Worm (Caenorhabditis elegans) whole organism, L2 larva: ENCODE measurements around the gene Y97E10B.1.

Experiments used
- C34F6.9 ChIP-seq: fragments of 150-350 bp; optimal IDR thresholded peaks from 2 replicates; lab custom pipeline; 2014; ENCODE audit warnings: missing biosample characterization, missing genetic modification characterization
- R02D3.7 ChIP-seq: fragments of 150-350 bp; optimal IDR thresholded peaks from 2 replicates; lab custom pipeline; 2014; ENCODE audit warnings: missing biosample characterization, missing genetic modification characterization
- Y55F3AM.14 ChIP-seq: fragments of 200-800 bp; sonication (Bioruptor generic); optimal IDR thresholded peaks from 2 replicates; lab custom pipeline; 2018; ENCODE audit warnings: mild to moderate bottlenecking, missing genetic modification characterization, missing compliant biosample characterization
- ZK546.5 ChIP-seq: sonication (generic microtip); optimal IDR thresholded peaks from 2 replicates; lab custom pipeline; 2017; ENCODE audit warnings: missing biosample characterization, missing genetic modification characterization
- aly-2 ChIP-seq: fragments of 150-350 bp; optimal IDR thresholded peaks from 2 replicates; lab custom pipeline; 2014; ENCODE audit warnings: missing biosample characterization, missing genetic modification characterization
- blmp-1 ChIP-seq: sonication (generic microtip); optimal IDR thresholded peaks from 2 replicates; lab custom pipeline; 2017; ENCODE audit warnings: missing genetic modification characterization, mild to moderate bottlenecking, missing compliant biosample characterization, antibody characterized with exemption, moderate library complexity; ENCODE audit not compliant: insufficient read depth
- ceh-16 ChIP-seq: fragments of 150-350 bp; optimal IDR thresholded peaks from 2 replicates; lab custom pipeline; 2014; ENCODE audit warnings: missing biosample characterization, missing genetic modification characterization
- ceh-82 ChIP-seq: fragments of 150-350 bp; optimal IDR thresholded peaks from 2 replicates; lab custom pipeline; 2014; ENCODE audit warnings: missing biosample characterization, missing genetic modification characterization
- crh-2 ChIP-seq: sonication (generic microtip); optimal IDR thresholded peaks from 2 replicates; lab custom pipeline; 2017; ENCODE audit warnings: missing biosample characterization, missing genetic modification characterization
- dmd-4 ChIP-seq: sonication (generic microtip); optimal IDR thresholded peaks from 2 replicates; lab custom pipeline; 2017; ENCODE audit warnings: missing biosample characterization, missing genetic modification characterization
- egl-27 ChIP-seq: sonication (generic microtip); optimal IDR thresholded peaks from 3 replicates; lab custom pipeline; 2017; ENCODE audit warnings: missing biosample characterization, missing genetic modification reagents, missing genetic modification characterization
- elt-1 ChIP-seq: fragments of 150-350 bp; optimal IDR thresholded peaks from 2 replicates; lab custom pipeline; 2014; ENCODE audit warnings: missing biosample characterization, missing genetic modification characterization
- elt-3 ChIP-seq: sonication (generic microtip); optimal IDR thresholded peaks from 2 replicates; lab custom pipeline; 2017; ENCODE audit warnings: missing biosample characterization, missing genetic modification characterization
- fos-1 ChIP-seq: fragments of 150-350 bp; optimal IDR thresholded peaks from 2 replicates; lab custom pipeline; 2014; ENCODE audit warnings: missing biosample characterization, missing genetic modification characterization
- gmeb-1 ChIP-seq: fragments of 150-350 bp; optimal IDR thresholded peaks from 2 replicates; lab custom pipeline; 2014; ENCODE audit warnings: missing biosample characterization, missing genetic modification characterization
- lin-11 ChIP-seq: fragments of 150-350 bp; sonication (generic microtip); optimal IDR thresholded peaks from 2 replicates; lab custom pipeline; 2014; ENCODE audit warnings: missing biosample characterization, missing genetic modification characterization, inconsistent platforms, mixed read lengths
- lin-13 ChIP-seq: fragments of 150-350 bp; optimal IDR thresholded peaks from 2 replicates; lab custom pipeline; 2014; ENCODE audit warnings: missing biosample characterization, missing genetic modification reagents, missing genetic modification characterization
- lsy-2 ChIP-seq, 2 experiments: fragments of 150-350 bp in 1 of 2; sonication (generic microtip) in 1 of 2; optimal IDR thresholded peaks; 2 replicates each; lab custom pipeline; 2014 to 2017; ENCODE audit warnings: missing biosample characterization in 2 of 2, missing genetic modification characterization in 2 of 2
- mab-5 ChIP-seq: fragments of 150-350 bp; optimal IDR thresholded peaks from 2 replicates; lab custom pipeline; 2014; ENCODE audit warnings: missing biosample characterization, missing genetic modification characterization
- mbf-1 ChIP-seq: sonication (generic microtip); optimal IDR thresholded peaks from 2 replicates; lab custom pipeline; 2017; ENCODE audit warnings: missing biosample characterization, missing genetic modification characterization
- mdl-1 ChIP-seq, 2 experiments: fragments of 150-350 bp in 1 of 2; sonication (generic microtip) in 1 of 2; optimal IDR thresholded peaks; 2 replicates each; lab custom pipeline; 2017; ENCODE audit warnings: missing biosample characterization in 2 of 2, missing genetic modification characterization in 2 of 2
- nhr-10 ChIP-seq: sonication (generic microtip); optimal IDR thresholded peaks from 2 replicates; lab custom pipeline; 2017; ENCODE audit warnings: missing biosample characterization, missing genetic modification characterization
- nhr-11 ChIP-seq: fragments of 150-350 bp; optimal IDR thresholded peaks from 2 replicates; lab custom pipeline; 2014; ENCODE audit warnings: missing biosample characterization, missing genetic modification characterization
- nhr-12 ChIP-seq: fragments of 150-350 bp; optimal IDR thresholded peaks from 2 replicates; lab custom pipeline; 2014; ENCODE audit warnings: missing biosample characterization, missing genetic modification characterization
- nhr-129 ChIP-seq: fragments of 150-350 bp; optimal IDR thresholded peaks from 2 replicates; lab custom pipeline; 2014; ENCODE audit warnings: missing biosample characterization, missing genetic modification characterization
- nhr-21 ChIP-seq: fragments of 150-350 bp; optimal IDR thresholded peaks from 2 replicates; lab custom pipeline; 2014; ENCODE audit warnings: missing biosample characterization, missing genetic modification characterization
- nhr-23 ChIP-seq: fragments of 150-350 bp; optimal IDR thresholded peaks from 2 replicates; lab custom pipeline; 2014; ENCODE audit warnings: missing biosample characterization, missing genetic modification reagents, missing genetic modification characterization
- nhr-237 ChIP-seq: fragments of 150-350 bp; optimal IDR thresholded peaks from 2 replicates; lab custom pipeline; 2014; ENCODE audit warnings: missing biosample characterization, missing genetic modification characterization
- nhr-25 ChIP-seq: fragments of 150-350 bp; sonication (generic microtip); optimal IDR thresholded peaks from 3 replicates; lab custom pipeline; 2014; ENCODE audit warnings: missing biosample characterization, missing genetic modification characterization
- nhr-6 ChIP-seq: fragments of 150-350 bp; optimal IDR thresholded peaks from 2 replicates; lab custom pipeline; 2014; ENCODE audit warnings: missing biosample characterization, missing genetic modification characterization
- nhr-77 ChIP-seq: fragments of 150-350 bp; optimal IDR thresholded peaks from 2 replicates; lab custom pipeline; 2014; ENCODE audit warnings: missing biosample characterization, missing genetic modification characterization
- peb-1 ChIP-seq: fragments of 150-350 bp; optimal IDR thresholded peaks from 2 replicates; lab custom pipeline; 2014; ENCODE audit warnings: missing biosample characterization, missing genetic modification characterization
- sem-4 ChIP-seq: fragments of 150-350 bp; optimal IDR thresholded peaks from 2 replicates; lab custom pipeline; 2014; ENCODE audit warnings: missing biosample characterization, missing genetic modification reagents, missing genetic modification characterization
- skn-1 ChIP-seq: sonication (generic microtip); optimal IDR thresholded peaks from 2 replicates; lab custom pipeline; 2017; ENCODE audit warnings: missing biosample characterization, missing genetic modification characterization
- sma-3 ChIP-seq: sonication (generic microtip); optimal IDR thresholded peaks from 2 replicates; lab custom pipeline; 2016; ENCODE audit warnings: missing genetic modification reagents, missing genetic modification characterization, missing compliant biosample characterization
- sma-9 ChIP-seq, 2 experiments: fragments of 150-350 bp in 1 of 2; sonication (generic microtip) in 1 of 2; optimal IDR thresholded peaks; 2 replicates each; lab custom pipeline; 2014 to 2016; ENCODE audit warnings: missing genetic modification characterization in 2 of 2, mild to moderate bottlenecking in 1 of 2, missing biosample characterization in 1 of 2, missing compliant biosample characterization in 1 of 2, missing genetic modification reagents in 1 of 2, moderate library complexity in 1 of 2
- snpc-4 ChIP-seq: fragments of 150-350 bp; optimal IDR thresholded peaks from 2 replicates; lab custom pipeline; 2014; ENCODE audit warnings: missing biosample characterization, missing genetic modification characterization
- unc-55 ChIP-seq: fragments of 150-350 bp; sonication (generic microtip); optimal IDR thresholded peaks from 3 replicates; lab custom pipeline; 2014; ENCODE audit warnings: missing biosample characterization, missing genetic modification reagents, missing genetic modification characterization
- zag-1 ChIP-seq: fragments of 150-350 bp; optimal IDR thresholded peaks from 2 replicates; lab custom pipeline; 2014; ENCODE audit warnings: missing biosample characterization, missing genetic modification characterization
- ztf-1 ChIP-seq: fragments of 200-800 bp; sonication (Bioruptor generic); conservative IDR thresholded peaks from 2 replicates; pipeline ENCODE4 v1.3.6; 2022; ENCODE audit warnings: missing genetic modification characterization, missing compliant biosample characterization
- ztf-11 ChIP-seq: sonication (generic microtip); optimal IDR thresholded peaks from 2 replicates; lab custom pipeline; 2017; ENCODE audit warnings: missing biosample characterization, missing genetic modification characterization
- ztf-4 ChIP-seq: fragments of 150-350 bp; optimal IDR thresholded peaks from 2 replicates; lab custom pipeline; 2014; ENCODE audit warnings: missing biosample characterization, missing genetic modification characterization

Gene Y97E10B.1

ce11 chrV:7937152-7937551 lies 6.5 kb upstream of the Y97E10B.1 start, which contains the start of gene srsx-3:
Gene srsx-3, minus strand, starts transcription at chrV:7937252.
- no peak for TF ChIP-seq R02D3.7 (tag; lab: Kevin White, UChicago)
- TF ChIP-seq C34F6.9, result no peak
- no peak for TF ChIP-seq peb-1 (tag; lab: Kevin White, UChicago)
- no peak for TF ChIP-seq snpc-4 (tag; lab: Kevin White, UChicago)

- TF ChIP-seq elt-3 (tag; lab: Kevin White, UChicago) (no peak), nhr-12 (no peak), sem-4 (tag; lab: Kevin White, UChicago) (no peak), ztf-4 (tag; lab: Kevin White, UChicago) (no peak), C34F6.9 (no peak), ztf-11 (tag; lab: Kevin White, UChicago) (no peak), nhr-6 (tag; lab: Kevin White, UChicago) (no peak), crh-2 (tag; lab: Kevin White, UChicago) (no peak), ceh-16 (tag; lab: Kevin White, UChicago) (no peak), peb-1 (tag; lab: Kevin White, UChicago) (no peak), egl-27 (no peak), aly-2 (no peak), nhr-237 (tag; lab: Kevin White, UChicago) (no peak), nhr-11 (no peak), elt-1 (tag; lab: Kevin White, UChicago) (no peak)
Measured at ce11 chrV:7940299-7940698, 3.4 kb upstream of the Y97E10B.1 start, which contains the start of gene srt-53. Gene srt-53, minus strand, starts transcription at chrV:7940399.

- TF ChIP-seq gmeb-1 (tag; lab: Kevin White, UChicago), result no peak
- TF ChIP-seq ceh-16 (tag; lab: Kevin White, UChicago), result no peak
- no peak for TF ChIP-seq ceh-82 (tag; lab: Kevin White, UChicago)
- no peak for TF ChIP-seq lin-11 (tag; lab: Kevin White, UChicago)
- TF ChIP-seq blmp-1 (tag; lab: Kevin White, UChicago), result no peak
- no peak for TF ChIP-seq snpc-4 (tag; lab: Kevin White, UChicago)
- TF ChIP-seq skn-1 (tag; lab: Kevin White, UChicago), result no peak
- no peak for TF ChIP-seq nhr-21 (tag; lab: Kevin White, UChicago)
- TF ChIP-seq elt-3 (tag; lab: Kevin White, UChicago), result no peak
- TF ChIP-seq ztf-1 (GFP tag; lab: Robert Waterston, UW), result no peak
- TF ChIP-seq zag-1 (tag; lab: Kevin White, UChicago), result no peak
- TF ChIP-seq dmd-4 (tag; lab: Kevin White, UChicago), result no peak
- no peak for TF ChIP-seq sma-9 (GFP tag; optimal IDR thresholded peaks at IDR 0.05; lab: Kevin White, UChicago)
- TF ChIP-seq sma-9 (tag; optimal IDR thresholded peaks at IDR 0.05; lab: Kevin White, UChicago), result no peak
- TF ChIP-seq sma-3 (GFP tag; lab: Kevin White, UChicago), result no peak
- no peak for TF ChIP-seq unc-55 (GFP tag; lab: Kevin White, UChicago)
- no peak for TF ChIP-seq nhr-25 (tag; lab: Kevin White, UChicago)
- no peak for TF ChIP-seq nhr-11
- TF ChIP-seq Y55F3AM.14 (GFP tag; lab: Kevin White, UChicago), result no peak
Measured at ce11 chrV:7946229-7946628, 2.6 kb downstream of the Y97E10B.1 start.

- TF ChIP-seq ZK546.5 (tag; lab: Kevin White, UChicago), result no peak
- TF ChIP-seq lin-13, result no peak
- no peak for TF ChIP-seq R02D3.7 (tag; lab: Kevin White, UChicago)
- no peak for TF ChIP-seq nhr-11
Measured at ce11 chrV:7952855-7953254, 9.2 kb downstream of the Y97E10B.1 start, which contains the start of gene clec-216. Gene clec-216, minus strand, starts transcription at chrV:7952955.

ce11 chrV:7954552-7954951 lies 10.9 kb downstream of the Y97E10B.1 start, which contains the start of gene F26D11.13:
Gene F26D11.13, minus strand, starts transcription at chrV:7954652.
- TF ChIP-seq nhr-12 (no peak), nhr-77 (tag; lab: Kevin White, UChicago) (no peak), ztf-4 (tag; lab: Kevin White, UChicago) (no peak), nhr-6 (tag; lab: Kevin White, UChicago) (no peak), sem-4 (tag; lab: Kevin White, UChicago) (no peak), mab-5 (tag; lab: Kevin White, UChicago) (no peak), nhr-23 (tag; lab: Kevin White, UChicago) (no peak), nhr-21 (tag; lab: Kevin White, UChicago) (no peak), ztf-11 (tag; lab: Kevin White, UChicago) (no peak), lsy-2 (tag; optimal IDR thresholded peaks at IDR 0.05; lab: Kevin White, UChicago) (no peak), sma-3 (GFP tag; lab: Kevin White, UChicago) (no peak), dmd-4 (tag; lab: Kevin White, UChicago) (no peak), mdl-1 (tag; optimal IDR thresholded peaks at IDR 0.05; lab: Kevin White, UChicago) (no peak), mbf-1 (tag; lab: Kevin White, UChicago) (no peak), nhr-129 (tag; lab: Kevin White, UChicago) (no peak), nhr-10 (no peak), fos-1 (no peak), gmeb-1 (tag; lab: Kevin White, UChicago) (no peak), C34F6.9 (no peak)
